Fruit fly (Drosophila melanogaster) whole organism, embryonic: ENCODE measurements around the gene CG7173.

Experiments used
- Atf-2 ChIP-seq: fragments of 200-800 bp; sonication (Bioruptor generic); optimal IDR thresholded peaks from 2 replicates; lab custom pipeline; 2016; ENCODE audit warnings: missing biosample characterization, missing genetic modification characterization
- B-H1 ChIP-seq: fragments of 200-800 bp; sonication (Bioruptor generic); IDR thresholded peaks from 3 replicates; pipeline ENCODE4 v1.3.6; 2022; ENCODE audit warnings: missing biosample characterization, missing genetic modification characterization
- CG11093 ChIP-seq: fragments of 200-800 bp; sonication (Bioruptor generic); IDR thresholded peaks from 3 replicates; pipeline ENCODE4 v1.3.6; 2022; ENCODE audit warnings: missing biosample characterization, missing genetic modification characterization
- CG11247 ChIP-seq: fragments of 200-800 bp; sonication (Bioruptor generic); IDR thresholded peaks from 2 replicates; pipeline ENCODE4 v1.3.6; 2022; ENCODE audit warnings: missing biosample characterization, missing genetic modification characterization
- CG12236 ChIP-seq: fragments of 200-800 bp; sonication (Bioruptor generic); optimal IDR thresholded peaks from 2 replicates; lab custom pipeline; 2016; ENCODE audit warnings: missing biosample characterization, missing genetic modification characterization
- CG13424 ChIP-seq: fragments of 200-800 bp; sonication (Bioruptor generic); optimal IDR thresholded peaks from 2 replicates; lab custom pipeline; 2019; ENCODE audit warnings: missing biosample characterization, mild to moderate bottlenecking, missing genetic modification characterization, moderate library complexity
- CG14667 ChIP-seq: fragments of 200-800 bp; sonication (Bioruptor generic); IDR thresholded peaks from 2 replicates; pipeline ENCODE4 v1.3.6; 2022; ENCODE audit warnings: missing biosample characterization, missing genetic modification characterization
- CG17385 ChIP-seq: fragments of 200-800 bp; sonication (Bioruptor generic); optimal IDR thresholded peaks from 3 replicates; lab custom pipeline; 2018; ENCODE audit warnings: missing biosample characterization, mild to moderate bottlenecking, missing genetic modification characterization
- CG2116 ChIP-seq: fragments of 200-800 bp; sonication (Bioruptor generic); optimal IDR thresholded peaks from 3 replicates; lab custom pipeline; 2018; ENCODE audit warnings: missing biosample characterization, mild to moderate bottlenecking, missing genetic modification characterization
- CG2120 ChIP-seq: fragments of 200-800 bp; sonication (Bioruptor generic); optimal IDR thresholded peaks from 3 replicates; lab custom pipeline; 2016; ENCODE audit warnings: missing biosample characterization, missing genetic modification characterization
- CG2199 ChIP-seq: fragments of 200-800 bp; sonication (Bioruptor generic); IDR thresholded peaks from 3 replicates; pipeline ENCODE4 v1.3.6; 2022; ENCODE audit warnings: missing biosample characterization, missing genetic modification characterization
- CG32767 ChIP-seq: fragments of 200-800 bp; sonication (Bioruptor generic); IDR thresholded peaks from 2 replicates; pipeline ENCODE4 v1.3.6; 2022; ENCODE audit warnings: missing biosample characterization, missing genetic modification characterization
- CG33213 ChIP-seq: fragments of 200-800 bp; sonication (Bioruptor generic); optimal IDR thresholded peaks from 3 replicates; lab custom pipeline; 2016; ENCODE audit warnings: missing biosample characterization, missing genetic modification characterization
- CG42726 ChIP-seq: fragments of 200-800 bp; sonication (Bioruptor generic); IDR thresholded peaks from 2 replicates; pipeline ENCODE4 v1.3.6; 2022; ENCODE audit warnings: missing biosample characterization, missing genetic modification characterization; ENCODE audit not compliant: partially characterized antibody
- CG6272 ChIP-seq: fragments of 200-800 bp; sonication (Bioruptor generic); IDR thresholded peaks from 2 replicates; pipeline ENCODE4 v1.3.6; 2022; ENCODE audit warnings: missing biosample characterization, missing genetic modification characterization
- CG6654 ChIP-seq: fragments of 200-800 bp; sonication (Bioruptor generic); optimal IDR thresholded peaks from 2 replicates; lab custom pipeline; 2017; ENCODE audit warnings: missing biosample characterization, mild to moderate bottlenecking, missing genetic modification characterization
- CG6689 ChIP-seq: fragments of 200-800 bp; sonication (Bioruptor generic); IDR thresholded peaks from 2 replicates; pipeline ENCODE4 v1.3.6; 2022; ENCODE audit warnings: missing biosample characterization, missing genetic modification characterization
- CG7556 ChIP-seq: fragments of 200-800 bp; sonication (Bioruptor generic); optimal IDR thresholded peaks from 2 replicates; lab custom pipeline; 2017; ENCODE audit warnings: missing biosample characterization, mild to moderate bottlenecking, missing genetic modification characterization
- CG8359 ChIP-seq: fragments of 200-800 bp; sonication (Bioruptor generic); optimal IDR thresholded peaks from 2 replicates; lab custom pipeline; 2017; ENCODE audit warnings: missing biosample characterization, mild to moderate bottlenecking, missing genetic modification characterization, borderline replicate concordance
- CG9727 ChIP-seq: fragments of 200-800 bp; sonication (Bioruptor generic); optimal IDR thresholded peaks from 3 replicates; lab custom pipeline; 2017; ENCODE audit warnings: missing biosample characterization, mild to moderate bottlenecking, missing genetic modification characterization
- Camta ChIP-seq: fragments of 200-800 bp; sonication (Bioruptor generic); optimal IDR thresholded peaks from 2 replicates; lab custom pipeline; 2016; ENCODE audit warnings: missing biosample characterization, missing genetic modification characterization
- D19B ChIP-seq: fragments of 200-800 bp; sonication (Bioruptor generic); optimal IDR thresholded peaks from 2 replicates; lab custom pipeline; 2017; ENCODE audit warnings: missing biosample characterization, mild to moderate bottlenecking, missing genetic modification characterization
- Drgx ChIP-seq: fragments of 200-800 bp; sonication (Bioruptor generic); IDR thresholded peaks from 2 replicates; pipeline ENCODE4 v1.3.6; 2022; ENCODE audit warnings: missing biosample characterization, missing genetic modification characterization
- GATAe ChIP-seq: fragments of 200-800 bp; sonication (Bioruptor generic); conservative IDR thresholded peaks from 2 replicates; pipeline ENCODE4 v1.3.6; 2022; ENCODE audit warnings: missing biosample characterization, missing genetic modification characterization
- Hr39 ChIP-seq: fragments of >200 bp; optimal IDR thresholded peaks from 2 replicates; lab custom pipeline; 2017
- Hr78 ChIP-seq, 2 experiments: fragments of 200-800 bp in 1 of 2; fragments of >200 bp in 1 of 2; sonication (Bioruptor generic) in 1 of 2; optimal IDR thresholded peaks; 2 replicates each; lab custom pipeline; 2017 to 2019; ENCODE audit warnings: missing biosample characterization in 2 of 2, missing genetic modification characterization in 2 of 2, mild to moderate bottlenecking in 1 of 2, moderate library complexity in 1 of 2
- Med ChIP-seq: fragments of 200-800 bp; sonication (Bioruptor generic); peaks from one replicate; lab custom pipeline; 2016; ENCODE audit warnings: missing biosample characterization, missing genetic modification characterization, mild to moderate bottlenecking, inconsistent platforms, moderate library complexity
- Nf-YB ChIP-seq: fragments of 200-800 bp; sonication (Bioruptor generic); optimal IDR thresholded peaks from 3 replicates; lab custom pipeline; 2019; ENCODE audit warnings: missing biosample characterization, mild to moderate bottlenecking, missing genetic modification characterization, moderate library complexity
- Oli ChIP-seq: fragments of 200-800 bp; sonication (Bioruptor generic); optimal IDR thresholded peaks from 2 replicates; lab custom pipeline; 2018; ENCODE audit warnings: missing biosample characterization, mild to moderate bottlenecking, missing genetic modification characterization, moderate library complexity
- Side ChIP-seq: fragments of 200-800 bp; sonication (Bioruptor generic); optimal IDR thresholded peaks from 2 replicates; lab custom pipeline; 2016; ENCODE audit warnings: missing biosample characterization, missing genetic modification characterization
- TFAM ChIP-seq: fragments of 200-800 bp; sonication (Bioruptor generic); optimal IDR thresholded peaks from 2 replicates; lab custom pipeline; 2017; ENCODE audit warnings: missing biosample characterization, missing genetic modification characterization, inconsistent platforms
- Usf ChIP-seq: fragments of 200-800 bp; sonication (Bioruptor generic); optimal IDR thresholded peaks from 2 replicates; lab custom pipeline; 2017; ENCODE audit warnings: missing genotype, missing biosample characterization, missing genetic modification characterization
- Xrp1 ChIP-seq: fragments of 200-800 bp; sonication (Bioruptor generic); IDR thresholded peaks from 2 replicates; pipeline ENCODE4 v1.3.6; 2022; ENCODE audit warnings: missing biosample characterization, missing genetic modification characterization
- cad ChIP-seq: fragments of >200 bp; optimal IDR thresholded peaks from 2 replicates; lab custom pipeline; 2017; ENCODE audit warnings: missing biosample characterization, missing genetic modification characterization
- chinmo ChIP-seq: fragments of 200-800 bp; sonication (Bioruptor generic); IDR thresholded peaks from 4 replicates; pipeline ENCODE4 v1.3.6; 2022; ENCODE audit warnings: missing biosample characterization, missing genetic modification characterization; ENCODE audit not compliant: partially characterized antibody
- chn ChIP-seq: fragments of 200-800 bp; sonication (Bioruptor generic); optimal IDR thresholded peaks from 2 replicates; lab custom pipeline; 2016; ENCODE audit warnings: missing biosample characterization, missing genetic modification characterization
- dimm ChIP-seq: fragments of 200-800 bp; sonication (Bioruptor generic); IDR thresholded peaks from 2 replicates; pipeline ENCODE4 v1.3.6; 2022; ENCODE audit warnings: missing biosample characterization, missing genetic modification characterization
- gem ChIP-seq: fragments of 200-800 bp; sonication (Bioruptor generic); optimal IDR thresholded peaks from 2 replicates; lab custom pipeline; 2019; ENCODE audit warnings: missing biosample characterization, mild to moderate bottlenecking, missing genetic modification characterization, moderate library complexity
- hb ChIP-seq: fragments of 200-800 bp; sonication (Bioruptor generic); IDR thresholded peaks from 3 replicates; pipeline ENCODE4 v1.3.6; 2022; ENCODE audit warnings: missing biosample characterization, missing genetic modification characterization; ENCODE audit not compliant: partially characterized antibody
- jumu ChIP-seq: fragments of 200-800 bp; sonication (Bioruptor generic); optimal IDR thresholded peaks from 3 replicates; lab custom pipeline; 2016; ENCODE audit warnings: missing biosample characterization, missing genetic modification characterization
- klu ChIP-seq: fragments of 200-800 bp; sonication (Bioruptor generic); IDR thresholded peaks from 2 replicates; pipeline ENCODE4 v1.3.6; 2022; ENCODE audit warnings: missing biosample characterization, missing genetic modification characterization
- mam ChIP-seq: fragments of 200-800 bp; sonication (Bioruptor generic); optimal IDR thresholded peaks from 3 replicates; lab custom pipeline; 2016; ENCODE audit warnings: missing biosample characterization, missing genetic modification characterization
- nerfin-2 ChIP-seq: fragments of 200-800 bp; sonication (Bioruptor generic); IDR thresholded peaks from 2 replicates; pipeline ENCODE4 v1.3.6; 2022; ENCODE audit warnings: missing biosample characterization, missing genetic modification characterization; ENCODE audit not compliant: partially characterized antibody
- pita ChIP-seq: fragments of 200-800 bp; sonication (Bioruptor generic); optimal IDR thresholded peaks from 2 replicates; lab custom pipeline; 2017; ENCODE audit warnings: missing biosample characterization, mild to moderate bottlenecking, missing genetic modification characterization
- ranshi ChIP-seq: fragments of 200-800 bp; sonication (Bioruptor generic); IDR thresholded peaks from 2 replicates; pipeline ENCODE4 v1.3.6; 2022; ENCODE audit warnings: missing biosample characterization, missing genetic modification characterization
- scrt ChIP-seq: fragments of 200-800 bp; sonication (Bioruptor generic); optimal IDR thresholded peaks from 2 replicates; lab custom pipeline; 2018; ENCODE audit warnings: missing biosample characterization, mild to moderate bottlenecking, missing genetic modification characterization, moderate library complexity
- sim ChIP-seq: fragments of 200-800 bp; sonication (Bioruptor generic); IDR thresholded peaks from 2 replicates; pipeline ENCODE4 v1.3.6; 2022; ENCODE audit warnings: missing biosample characterization, missing genetic modification characterization
- trem ChIP-seq: fragments of 200-800 bp; optimal IDR thresholded peaks from 3 replicates; lab custom pipeline; 2019; ENCODE audit warnings: missing biosample characterization, mild to moderate bottlenecking, missing genetic modification characterization, moderate library complexity
- twi ChIP-seq: fragments of 200-800 bp; optimal IDR thresholded peaks from 2 replicates; lab custom pipeline; 2019; ENCODE audit warnings: missing biosample characterization, mild to moderate bottlenecking, missing genetic modification characterization, moderate library complexity

The CG7173 gene

dm6 chr3L:21524071-21524889, 33.7 kb downstream of the CG7173 start (continued):
- no peak for TF ChIP-seq Nf-YB (GFP tag; lab: Kevin White, UChicago)
- no peak for TF ChIP-seq Usf
- TF ChIP-seq CG14667 (GFP tag; lab: Robert Waterston, UW), result no peak
- no peak for TF ChIP-seq CG8359 (GFP tag; lab: Kevin White, UChicago)
- no peak for TF ChIP-seq Side (GFP tag; lab: Kevin White, UChicago)
- no peak for TF ChIP-seq CG17385 (GFP tag; lab: Kevin White, UChicago)
- TF ChIP-seq GATAe (GFP tag; lab: Robert Waterston, UW), result no peak
- no peak for TF ChIP-seq CG6654 (GFP tag; lab: Kevin White, UChicago)
- no peak for TF ChIP-seq mam (GFP tag; lab: Kevin White, UChicago)
- TF ChIP-seq trem (tag; lab: Kevin White, UChicago), result no peak
- TF ChIP-seq klu (GFP tag; lab: Robert Waterston, UW), result no peak
- TF ChIP-seq CG2116 (GFP tag; lab: Kevin White, UChicago), result no peak
- no peak for TF ChIP-seq CG7556 (GFP tag; lab: Kevin White, UChicago)
- no peak for TF ChIP-seq hb
- no peak for TF ChIP-seq chinmo
- no peak for TF ChIP-seq cad (GFP tag; lab: Kevin White, UChicago)
- peak; percentile 22 for TF ChIP-seq Med (GFP tag; lab: Kevin White, UChicago)
- TF ChIP-seq CG42726 (GFP tag; lab: Robert Waterston, UW), result no peak
- TF ChIP-seq CG33213 (GFP tag; lab: Kevin White, UChicago), result no peak
- no peak for TF ChIP-seq CG6272 (GFP tag; lab: Robert Waterston, UW)
- no peak for TF ChIP-seq CG13424 (tag; lab: Kevin White, UChicago)
- no peak for TF ChIP-seq Atf-2
- TF ChIP-seq Drgx (GFP tag; lab: Robert Waterston, UW), result peak; percentile 56
- TF ChIP-seq pita (GFP tag; lab: Kevin White, UChicago), result no peak
- TF ChIP-seq Hr78 (GFP tag; optimal IDR thresholded peaks at IDR 0.05; lab: Kevin White, UChicago), result peak in 1 of 2 experiments; percentile 97
- TF ChIP-seq scrt, result no peak
- TF ChIP-seq CG2199 (GFP tag; lab: Robert Waterston, UW), result 0 out of 3 replicates have a peak, but pooled peaks have one; percentile 20
- peak; percentile 10; the same call in 1 of the 2 replicates for TF ChIP-seq Xrp1
- TF ChIP-seq Hr39 (lab: Kevin White, UChicago), result no peak
- no peak for TF ChIP-seq CG12236 (GFP tag; lab: Kevin White, UChicago)
- TF ChIP-seq Camta (GFP tag; lab: Kevin White, UChicago), result no peak
- no peak for TF ChIP-seq CG11247 (GFP tag; lab: Robert Waterston, UW)
- TF ChIP-seq CG2120 (GFP tag; lab: Kevin White, UChicago), result no peak
- no peak for TF ChIP-seq sim (GFP tag; lab: Robert Waterston, UW)

dm6 chr3L:21523059-21523836, 34.8 kb downstream of the CG7173 start, which contains the start of gene CG7611:
Gene CG7611, plus strand, starts transcription at chr3L:21523186.
- TF ChIP-seq Oli (tag; lab: Kevin White, UChicago), result no peak
- no peak for TF ChIP-seq D19B
- no peak for TF ChIP-seq CG11093 (GFP tag; lab: Robert Waterston, UW)
- no peak for TF ChIP-seq TFAM (GFP tag; lab: Kevin White, UChicago)
- no peak for TF ChIP-seq B-H1 (GFP tag; lab: Robert Waterston, UW)
- no peak for TF ChIP-seq ranshi (GFP tag; lab: Robert Waterston, UW)
- TF ChIP-seq CG32767, result peak; percentile 78; the same call in 1 of the 2 replicates
- no peak for TF ChIP-seq nerfin-2 (GFP tag; lab: Robert Waterston, UW)
- no peak for TF ChIP-seq jumu (GFP tag; lab: Kevin White, UChicago)
- no peak for TF ChIP-seq CG9727 (GFP tag; lab: Kevin White, UChicago)
- no peak for TF ChIP-seq CG6689 (GFP tag; lab: Robert Waterston, UW)
- TF ChIP-seq CG7556 (GFP tag; lab: Kevin White, UChicago), result no peak
- no peak for TF ChIP-seq dimm
- TF ChIP-seq twi (tag; lab: Kevin White, UChicago), result no peak
- no peak for TF ChIP-seq gem (tag; lab: Kevin White, UChicago)
- no peak for TF ChIP-seq chn
